Fruit fly (Drosophila melanogaster) whole organism, embryonic: ENCODE results near the gene fend.

Experiments
- Ada2b ChIP-seq: fragments of 200-800 bp; sonication (Bioruptor generic); IDR thresholded peaks from 2 replicates; pipeline ENCODE4 v1.3.6; 2022; ENCODE audit warnings: missing biosample characterization, missing genetic modification characterization
- Atf6 ChIP-seq: fragments of 200-800 bp; sonication (Bioruptor generic); IDR thresholded peaks from 2 replicates; pipeline ENCODE4 v1.3.6; 2022; ENCODE audit warnings: missing biosample characterization, missing genetic modification characterization
- B-H1 ChIP-seq: fragments of 200-800 bp; sonication (Bioruptor generic); IDR thresholded peaks from 3 replicates; pipeline ENCODE4 v1.3.6; 2022; ENCODE audit warnings: missing biosample characterization, missing genetic modification characterization
- CG10565 ChIP-seq: fragments of 200-800 bp; sonication (Bioruptor generic); optimal IDR thresholded peaks from 3 replicates; lab custom pipeline; 2016; ENCODE audit warnings: missing biosample characterization, mild to moderate bottlenecking, missing genetic modification characterization
- CG12071 ChIP-seq: fragments of 200-800 bp; sonication (Bioruptor generic); optimal IDR thresholded peaks from 3 replicates; lab custom pipeline; 2018; ENCODE audit warnings: missing biosample characterization, mild to moderate bottlenecking, missing genetic modification characterization
- CG12155 ChIP-seq: fragments of 200-800 bp; sonication (Bioruptor generic); optimal IDR thresholded peaks from 3 replicates; lab custom pipeline; 2016; ENCODE audit warnings: missing biosample characterization, missing genetic modification characterization
- CG12769 ChIP-seq: fragments of 200-800 bp; sonication (Bioruptor generic); optimal IDR thresholded peaks from 2 replicates; lab custom pipeline; 2019; ENCODE audit warnings: missing biosample characterization, mild to moderate bottlenecking, missing genetic modification characterization, moderate library complexity
- CG13287 ChIP-seq: fragments of 200-800 bp; sonication (Bioruptor generic); IDR thresholded peaks from 2 replicates; pipeline ENCODE4 v1.3.6; 2022; ENCODE audit warnings: missing biosample characterization, missing genetic modification characterization; ENCODE audit not compliant: partially characterized antibody
- CG13775 ChIP-seq: fragments of 200-800 bp; sonication (Bioruptor generic); optimal IDR thresholded peaks from 3 replicates; lab custom pipeline; 2017; ENCODE audit warnings: missing biosample characterization, mild to moderate bottlenecking, missing genetic modification characterization
- CG15073 ChIP-seq: fragments of 200-800 bp; sonication (Bioruptor generic); optimal IDR thresholded peaks from 2 replicates; lab custom pipeline; 2016; ENCODE audit warnings: missing biosample characterization, missing genetic modification characterization
- CG1602 ChIP-seq: fragments of 200-800 bp; sonication (Bioruptor generic); optimal IDR thresholded peaks from 3 replicates; lab custom pipeline; 2016; ENCODE audit warnings: missing biosample characterization, missing genetic modification characterization
- CG16863 ChIP-seq: fragments of 200-800 bp; sonication (Bioruptor generic); optimal IDR thresholded peaks from 3 replicates; lab custom pipeline; 2016; ENCODE audit warnings: missing biosample characterization, missing genetic modification characterization
- CG17328 ChIP-seq: fragments of 200-800 bp; sonication (Bioruptor generic); IDR thresholded peaks from 2 replicates; pipeline ENCODE4 v1.3.6; 2022; ENCODE audit warnings: missing biosample characterization, missing genetic modification characterization
- CG2116 ChIP-seq: fragments of 200-800 bp; sonication (Bioruptor generic); optimal IDR thresholded peaks from 3 replicates; lab custom pipeline; 2018; ENCODE audit warnings: missing biosample characterization, mild to moderate bottlenecking, missing genetic modification characterization
- CG30020 ChIP-seq: fragments of 200-800 bp; optimal IDR thresholded peaks from 2 replicates; lab custom pipeline; 2019; ENCODE audit warnings: missing biosample characterization, mild to moderate bottlenecking, missing genetic modification characterization, moderate library complexity
- CG31388 ChIP-seq: fragments of 200-800 bp; sonication (Bioruptor generic); optimal IDR thresholded peaks from 2 replicates; lab custom pipeline; 2016; ENCODE audit warnings: missing biosample characterization, missing genetic modification characterization
- CG31441 ChIP-seq: fragments of 200-800 bp; sonication (Bioruptor generic); IDR thresholded peaks from 2 replicates; pipeline ENCODE4 v1.3.6; 2022; ENCODE audit warnings: missing biosample characterization, missing genetic modification characterization
- CG34224 ChIP-seq: fragments of 200-800 bp; sonication (Bioruptor generic); IDR thresholded peaks from 3 replicates; pipeline ENCODE4 v1.3.6; 2022; ENCODE audit warnings: missing biosample characterization, missing genetic modification characterization; ENCODE audit not compliant: partially characterized antibody
- CG3995 ChIP-seq: fragments of 200-800 bp; sonication (Bioruptor generic); optimal IDR thresholded peaks from 3 replicates; lab custom pipeline; 2016; ENCODE audit warnings: missing biosample characterization, missing genetic modification characterization
- CG6254 ChIP-seq: fragments of 200-800 bp; sonication (Bioruptor generic); optimal IDR thresholded peaks from 3 replicates; lab custom pipeline; 2017; ENCODE audit warnings: mild to moderate bottlenecking, missing biosample characterization, missing genetic modification reagents, missing genetic modification characterization
- Chrac-16 ChIP-seq: fragments of 200-800 bp; sonication (Bioruptor generic); optimal IDR thresholded peaks from 3 replicates; lab custom pipeline; 2016; ENCODE audit warnings: missing biosample characterization, missing genetic modification characterization
- Dek ChIP-seq: fragments of 200-800 bp; sonication (Bioruptor generic); optimal IDR thresholded peaks from 3 replicates; lab custom pipeline; 2019; ENCODE audit warnings: missing biosample characterization, mild to moderate bottlenecking, missing genetic modification characterization, moderate library complexity
- Ets97D ChIP-seq: fragments of 200-800 bp; sonication (Bioruptor generic); optimal IDR thresholded peaks from 3 replicates; lab custom pipeline; 2016; ENCODE audit warnings: missing biosample characterization, missing genetic modification characterization
- Fer2 ChIP-seq: fragments of 200-800 bp; sonication (Bioruptor generic); optimal IDR thresholded peaks from 2 replicates; lab custom pipeline; 2018; ENCODE audit warnings: missing biosample characterization, mild to moderate bottlenecking, missing genetic modification characterization, moderate library complexity
- H15 ChIP-seq: fragments of 200-800 bp; sonication (Bioruptor generic); IDR thresholded peaks from 3 replicates; pipeline ENCODE4 v1.3.6; 2022; ENCODE audit warnings: missing biosample characterization, missing genetic modification characterization
- HLH54F ChIP-seq: fragments of 200-800 bp; sonication (Bioruptor generic); optimal IDR thresholded peaks from 3 replicates; lab custom pipeline; 2016; ENCODE audit warnings: missing biosample characterization, missing genetic modification characterization
- HLHmδ ChIP-seq: fragments of 200-800 bp; sonication (Bioruptor generic); optimal IDR thresholded peaks from 2 replicates; lab custom pipeline; 2018; ENCODE audit warnings: missing biosample characterization, mild to moderate bottlenecking, missing genetic modification characterization, moderate library complexity
- Hr3 ChIP-seq: fragments of 200-800 bp; sonication (Bioruptor generic); optimal IDR thresholded peaks from 3 replicates; lab custom pipeline; 2016; ENCODE audit warnings: missing biosample characterization, missing genetic modification characterization
- Med ChIP-seq: fragments of 200-800 bp; sonication (Bioruptor generic); peaks from one replicate; lab custom pipeline; 2016; ENCODE audit warnings: missing biosample characterization, missing genetic modification characterization, mild to moderate bottlenecking, inconsistent platforms, moderate library complexity
- Myb ChIP-seq: fragments of 200-800 bp; sonication (Bioruptor generic); optimal IDR thresholded peaks from 2 replicates; lab custom pipeline; 2016; ENCODE audit warnings: missing biosample characterization, missing genetic modification characterization
- Poxn ChIP-seq: fragments of 200-800 bp; sonication (Bioruptor generic); IDR thresholded peaks from 2 replicates; pipeline ENCODE4 v1.3.6; 2022; ENCODE audit warnings: missing biosample characterization, missing genetic modification characterization
- Scr ChIP-seq: fragments of 200-800 bp; sonication (Bioruptor generic); IDR thresholded peaks from 2 replicates; pipeline ENCODE4 v1.3.6; 2022; ENCODE audit warnings: missing biosample characterization, missing genetic modification characterization; ENCODE audit not compliant: partially characterized antibody
- Sin3A ChIP-seq: fragments of >200 bp; optimal IDR thresholded peaks from 2 replicates; lab custom pipeline; 2018
- Six4 ChIP-seq: fragments of 200-800 bp; sonication (Bioruptor generic); optimal IDR thresholded peaks from 2 replicates; lab custom pipeline; 2016; ENCODE audit warnings: missing biosample characterization, missing genetic modification characterization
- TFAM ChIP-seq: fragments of 200-800 bp; sonication (Bioruptor generic); optimal IDR thresholded peaks from 2 replicates; lab custom pipeline; 2017; ENCODE audit warnings: missing biosample characterization, missing genetic modification characterization, inconsistent platforms
- Trl ChIP-seq, 3 experiments: fragments of >200 bp in 2 of 3; fragments of 200-800 bp in 1 of 3; sonication (Bioruptor generic) in 1 of 3; optimal IDR thresholded peaks; 2 replicates in 1 of 3; 3 replicates in 2 of 3; lab custom pipeline; 2016 to 2017; ENCODE audit warnings: missing biosample characterization in 1 of 3, missing genetic modification characterization in 1 of 3
- bab2 ChIP-seq: fragments of 200-800 bp; sonication (Bioruptor generic); optimal IDR thresholded peaks from 2 replicates; lab custom pipeline; 2016; ENCODE audit warnings: missing biosample characterization, missing genetic modification characterization
- chinmo ChIP-seq: fragments of 200-800 bp; sonication (Bioruptor generic); IDR thresholded peaks from 4 replicates; pipeline ENCODE4 v1.3.6; 2022; ENCODE audit warnings: missing biosample characterization, missing genetic modification characterization; ENCODE audit not compliant: partially characterized antibody
- chm ChIP-seq: fragments of 200-800 bp; sonication (Bioruptor generic); IDR thresholded peaks from 2 replicates; pipeline ENCODE4 v1.3.6; 2022; ENCODE audit warnings: missing biosample characterization, missing genetic modification characterization
- dan ChIP-seq: fragments of 200-800 bp; sonication (Bioruptor generic); IDR thresholded peaks from 2 replicates; pipeline ENCODE4 v1.3.6; 2022; ENCODE audit warnings: missing biosample characterization, missing genetic modification characterization
- dati ChIP-seq: fragments of 200-800 bp; sonication (Bioruptor generic); IDR thresholded peaks from 2 replicates; pipeline ENCODE4 v1.3.6; 2022; ENCODE audit warnings: missing biosample characterization, missing genetic modification characterization
- disco-r ChIP-seq: fragments of 200-800 bp; sonication (Bioruptor generic); optimal IDR thresholded peaks from 2 replicates; lab custom pipeline; 2016; ENCODE audit warnings: missing biosample characterization, missing genetic modification characterization
- gem ChIP-seq: fragments of 200-800 bp; sonication (Bioruptor generic); optimal IDR thresholded peaks from 2 replicates; lab custom pipeline; 2019; ENCODE audit warnings: missing biosample characterization, mild to moderate bottlenecking, missing genetic modification characterization, moderate library complexity
- lab ChIP-seq: fragments of 200-800 bp; sonication (Bioruptor generic); optimal IDR thresholded peaks from 3 replicates; lab custom pipeline; 2017; ENCODE audit warnings: missing biosample characterization, missing genetic modification characterization, mild to moderate bottlenecking, moderate library complexity, missing genetic modification reagents
- pb ChIP-seq: fragments of 200-800 bp; sonication (Bioruptor generic); optimal IDR thresholded peaks from 3 replicates; lab custom pipeline; 2016; ENCODE audit warnings: missing biosample characterization, missing genetic modification characterization
- peb ChIP-seq: fragments of 200-800 bp; sonication (Bioruptor generic); IDR thresholded peaks from 2 replicates; pipeline ENCODE4 v1.3.6; 2022; ENCODE audit warnings: missing biosample characterization, missing genetic modification characterization
- prd ChIP-seq, 3 experiments: fragments of >200 bp in 2 of 3; fragments of 200-800 bp in 1 of 3; sonication (Bioruptor generic) in 1 of 3; optimal IDR thresholded peaks in 2 of 3; IDR thresholded peaks in 1 of 3; 2 replicates in 2 of 3; 3 replicates in 1 of 3; pipeline versions ENCODE4 v1.3.6 to Lab custom; 2017 to 2022; ENCODE audit warnings: missing biosample characterization in 1 of 3, missing genetic modification characterization in 1 of 3
- pum ChIP-seq: fragments of 200-800 bp; sonication (Bioruptor generic); optimal IDR thresholded peaks from 2 replicates; lab custom pipeline; 2016; ENCODE audit warnings: missing biosample characterization, missing genetic modification characterization
- ranshi ChIP-seq: fragments of 200-800 bp; sonication (Bioruptor generic); IDR thresholded peaks from 2 replicates; pipeline ENCODE4 v1.3.6; 2022; ENCODE audit warnings: missing biosample characterization, missing genetic modification characterization
- unpg ChIP-seq: fragments of 200-800 bp; sonication (Bioruptor generic); optimal IDR thresholded peaks from 3 replicates; lab custom pipeline; 2018; ENCODE audit warnings: missing biosample characterization, mild to moderate bottlenecking, missing genetic modification characterization, moderate library complexity

The fend gene

DNA sequence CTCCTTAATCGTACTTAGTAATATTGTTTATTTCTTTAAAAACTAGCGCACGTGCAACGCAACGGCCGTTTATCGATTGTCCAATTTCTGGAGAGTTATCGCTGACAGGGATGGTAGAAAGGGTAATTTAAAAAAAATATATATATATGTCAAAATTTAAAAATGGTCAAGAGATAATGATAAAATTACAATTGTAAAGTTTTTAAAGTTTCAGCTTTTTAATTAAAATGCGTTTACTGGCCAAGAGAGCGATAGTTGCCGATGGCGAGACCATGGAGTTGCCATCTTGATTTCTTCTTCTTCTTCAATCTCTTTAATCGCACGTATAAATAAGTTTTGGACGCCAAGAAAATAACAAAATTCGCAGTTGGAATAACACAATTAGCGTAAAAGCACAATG, 53.9 kb downstream of the fend start, which contains the start of the genes CG7246 and HP1b (continued):
- TF ChIP-seq ranshi (GFP tag; lab: Robert Waterston, UW): peak; percentile 65; the same call in 1 of the 2 replicates
- TF ChIP-seq Ada2b (GFP tag; lab: Robert Waterston, UW): peak; percentile 68
- TF ChIP-seq CG10565: no peak
- TF ChIP-seq CG12769 (tag; lab: Kevin White, UChicago): no peak
- TF ChIP-seq CG16863 (GFP tag; lab: Kevin White, UChicago): no peak
- peak; percentile 57; the same call in 1 of the 2 replicates for TF ChIP-seq CG17328
- TF ChIP-seq gem: peak; percentile 83
- TF ChIP-seq Fer2 (tag; lab: Kevin White, UChicago): peak; percentile 55
- peak; percentile 78 for TF ChIP-seq lab (GFP tag; lab: Kevin White, UChicago)
- no peak for TF ChIP-seq chinmo
- TF ChIP-seq CG31388 (GFP tag; lab: Kevin White, UChicago): peak; percentile 24
- peak; percentile 65 for TF ChIP-seq B-H1 (GFP tag; lab: Robert Waterston, UW)
- TF ChIP-seq disco-r (GFP tag; lab: Kevin White, UChicago): no peak
- peak; percentile 67 for TF ChIP-seq CG30020
- no peak for TF ChIP-seq CG12071 (GFP tag; lab: Kevin White, UChicago)
- TF ChIP-seq Dek (tag; lab: Kevin White, UChicago): peak; percentile 64
- no peak for TF ChIP-seq chm (GFP tag; lab: Robert Waterston, UW)
- peak; percentile 83 for TF ChIP-seq CG13287
- peak; percentile 90 for TF ChIP-seq Med (GFP tag; lab: Kevin White, UChicago)
- no peak for TF ChIP-seq HLHmδ (GFP tag; lab: Kevin White, UChicago)
- TF ChIP-seq bab2 (GFP tag; lab: Kevin White, UChicago): peak; percentile 45
- TF ChIP-seq Hr3: peak; percentile 50
- TF ChIP-seq CG12155 (GFP tag; lab: Kevin White, UChicago): peak; percentile 70
- TF ChIP-seq Chrac-16 (GFP tag; lab: Kevin White, UChicago): peak; percentile 48
- TF ChIP-seq Atf6 (GFP tag; lab: Robert Waterston, UW): peak; percentile 65
- no peak for TF ChIP-seq TFAM (GFP tag; lab: Kevin White, UChicago)
- TF ChIP-seq dan: peak; percentile 8; the same call in 1 of the 2 replicates
- TF ChIP-seq Sin3A (lab: Kevin White, UChicago): no peak
- peak; percentile 84 for TF ChIP-seq CG2116 (GFP tag; lab: Kevin White, UChicago)
- no peak for TF ChIP-seq Trl (optimal IDR thresholded peaks at IDR 0.05; lab: Kevin White, UChicago)
- TF ChIP-seq Trl (GFP tag; optimal IDR thresholded peaks at IDR 0.05; lab: Kevin White, UChicago): peak; percentile 38
- peak; percentile 44 for TF ChIP-seq HLH54F (GFP tag; lab: Kevin White, UChicago)
- TF ChIP-seq Six4: peak; percentile 41
- peak; percentile 86 for TF ChIP-seq Scr
- peak; percentile 69 for TF ChIP-seq CG31441 (GFP tag; lab: Robert Waterston, UW)
- no peak for TF ChIP-seq pum (GFP tag; lab: Kevin White, UChicago)
- TF ChIP-seq unpg (GFP tag; lab: Kevin White, UChicago): peak; percentile 72
- 0 out of 2 replicates have a peak, but pooled peaks have one; percentile 29 for TF ChIP-seq dati (GFP tag; lab: Robert Waterston, UW)
- TF ChIP-seq prd (optimal IDR thresholded peaks at IDR 0.05; lab: Kevin White, UChicago): no peak
- peak; percentile 84 for TF ChIP-seq prd (GFP tag; IDR thresholded peaks at IDR 0.05; lab: Robert Waterston, UW)
- no peak for TF ChIP-seq pb (GFP tag; lab: Kevin White, UChicago)
- TF ChIP-seq CG15073 (GFP tag; lab: Kevin White, UChicago): no peak
- TF ChIP-seq CG34224 (GFP tag; lab: Robert Waterston, UW): peak; percentile 75
- TF ChIP-seq Poxn (GFP tag; lab: Robert Waterston, UW): no peak; the same call in 1 of the 2 replicates
- peak; percentile 60 for TF ChIP-seq peb (GFP tag; lab: Robert Waterston, UW)
- peak; percentile 45 for TF ChIP-seq CG1602 (GFP tag; lab: Kevin White, UChicago)
- peak; percentile 53 for TF ChIP-seq Myb
- TF ChIP-seq CG13775 (GFP tag; lab: Kevin White, UChicago): peak; percentile 68
- TF ChIP-seq H15: peak; percentile 66; the same call in 1 of the 3 replicates
- TF ChIP-seq Ets97D (GFP tag; lab: Kevin White, UChicago): peak; percentile 45
- TF ChIP-seq CG6254 (GFP tag; lab: Kevin White, UChicago): no peak
- TF ChIP-seq CG3995 (GFP tag; lab: Kevin White, UChicago): no peak
